Worm (Caenorhabditis elegans): ENCODE data around the gene alh-8.

- TF ChIP-seq pqm-1 (tag; optimal IDR thresholded peaks at IDR 0.05) (no peak), skn-1 (tag; optimal IDR thresholded peaks at IDR 0.05) (no peak), lin-39 (tag; optimal IDR thresholded peaks at IDR 0.05) (no peak), lin-15B (tag; optimal IDR thresholded peaks at IDR 0.05) (no peak)
These were observed 2.3 kb upstream of the alh-8 start, which contains the start of gene F13D12.5 for ce11 chrII:11726470-11727106.
